In the genomic region with DNA sequence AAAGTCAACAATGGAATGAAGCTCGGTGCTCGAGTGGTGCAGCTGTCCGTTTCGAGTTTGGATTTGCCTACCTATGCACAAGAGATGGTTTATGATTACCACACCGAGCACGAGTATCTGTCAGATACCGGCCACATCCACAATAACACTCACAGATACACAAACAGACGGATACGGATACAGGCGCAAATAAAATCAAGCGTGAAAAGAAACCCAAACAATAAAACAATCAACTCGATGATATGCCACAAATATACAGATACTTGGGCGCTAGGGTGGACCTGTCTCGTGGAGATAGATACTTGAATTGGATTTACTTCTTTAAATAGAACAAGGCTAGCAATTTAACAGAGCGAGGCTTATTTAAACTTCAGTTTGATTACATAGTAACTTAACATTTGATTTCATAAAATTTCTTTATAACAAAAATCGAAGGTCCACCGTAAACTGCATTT, we compare ENCODE assay signal across 1 fruit fly cellular context.
TF ChIP-seq lines count a peak whose summit lies in the region.

No protein-coding gene starts in this region.

TF ChIP-seq in whole organism, embryonic, 481 proteins besides CTCF, POLR2A, EP300 and RAD21 (continued from another document):
- no peak for TF ChIP-seq Vsx1 (GFP tag; optimal IDR thresholded peaks at IDR 0.05; lab: Kevin White, UChicago)
- no peak for TF ChIP-seq CG13287 (GFP tag; IDR thresholded peaks at IDR 0.05; lab: Robert Waterston, UW; ENCODE audit: partially characterized antibody)
- TF ChIP-seq CG17385 (GFP tag; optimal IDR thresholded peaks at IDR 0.05; lab: Kevin White, UChicago), result peak; percentile 32
- no peak for TF ChIP-seq CG4854 (GFP tag; optimal IDR thresholded peaks at IDR 0.05; lab: Kevin White, UChicago)
- no peak for TF ChIP-seq CG17802 (tag; optimal IDR thresholded peaks at IDR 0.05; lab: Kevin White, UChicago)
- no peak for TF ChIP-seq CG15696 (tag; optimal IDR thresholded peaks at IDR 0.05; lab: Kevin White, UChicago)
- TF ChIP-seq D (optimal IDR thresholded peaks at IDR 0.05; lab: Kevin White, UChicago), result no peak
- peak; percentile 17 for TF ChIP-seq D (GFP tag; optimal IDR thresholded peaks at IDR 0.05; lab: Kevin White, UChicago)
- peak; percentile 13; the same call in 1 of the 2 replicates for TF ChIP-seq CG14441 (GFP tag; IDR thresholded peaks at IDR 0.05; lab: Robert Waterston, UW)
- peak; percentile 33 for TF ChIP-seq CG18599 (GFP tag; optimal IDR thresholded peaks at IDR 0.05; lab: Kevin White, UChicago)
- TF ChIP-seq sisA (GFP tag; IDR thresholded peaks at IDR 0.05; lab: Robert Waterston, UW), result peak; percentile 18; the same call in 1 of the 2 replicates
- peak; percentile 56 for TF ChIP-seq run (tag; optimal IDR thresholded peaks at IDR 0.05; lab: Kevin White, UChicago)
- peak; percentile 23 for TF ChIP-seq CG14710 (tag; optimal IDR thresholded peaks at IDR 0.05; lab: Kevin White, UChicago)
- TF ChIP-seq CG6813 (GFP tag; optimal IDR thresholded peaks at IDR 0.05; lab: Kevin White, UChicago), result peak; percentile 29
- TF ChIP-seq hkb (optimal IDR thresholded peaks at IDR 0.05; lab: Kevin White, UChicago), result no peak
- TF ChIP-seq hkb (GFP tag; IDR thresholded peaks at IDR 0.05; lab: Robert Waterston, UW), result peak; percentile 78
- TF ChIP-seq lab (GFP tag; optimal IDR thresholded peaks at IDR 0.05; lab: Kevin White, UChicago), result peak; percentile 70
- TF ChIP-seq CG14050 (GFP tag; IDR thresholded peaks at IDR 0.05; lab: Robert Waterston, UW), result peak; percentile 23; the same call in 1 of the 3 replicates
- TF ChIP-seq CG34422 (GFP tag; IDR thresholded peaks at IDR 0.05; lab: Robert Waterston, UW), result 0 out of 3 replicates have a peak, but pooled peaks have one; percentile 19
- no peak for TF ChIP-seq vfl (GFP tag; optimal IDR thresholded peaks at IDR 0.05; lab: Kevin White, UChicago)
- peak; percentile 42 for TF ChIP-seq CG10209 (GFP tag; optimal IDR thresholded peaks at IDR 0.05; lab: Kevin White, UChicago)
- peak; percentile 64 for TF ChIP-seq CG18262 (tag; optimal IDR thresholded peaks at IDR 0.05; lab: Kevin White, UChicago)
- TF ChIP-seq z (GFP tag; IDR thresholded peaks at IDR 0.05; lab: Robert Waterston, UW), result no peak
- no peak for TF ChIP-seq CG17612 (GFP tag; IDR thresholded peaks at IDR 0.05; lab: Robert Waterston, UW)
- peak; percentile 6 for TF ChIP-seq CrebB (tag; optimal IDR thresholded peaks at IDR 0.05; lab: Kevin White, UChicago)
- TF ChIP-seq sd (tag; optimal IDR thresholded peaks at IDR 0.05; lab: Kevin White, UChicago), result peak; percentile 22
- TF ChIP-seq crc (GFP tag; optimal IDR thresholded peaks at IDR 0.05; lab: Kevin White, UChicago), result peak; percentile 20
- TF ChIP-seq CG7556 (GFP tag; optimal IDR thresholded peaks at IDR 0.05; lab: Kevin White, UChicago), result peak; percentile 43
- TF ChIP-seq NfI (GFP tag; optimal IDR thresholded peaks at IDR 0.05; lab: Kevin White, UChicago), result peak; percentile 40
- TF ChIP-seq CG2120 (GFP tag; optimal IDR thresholded peaks at IDR 0.05; lab: Kevin White, UChicago), result peak; percentile 16
- peak; percentile 3 for TF ChIP-seq org-1 (GFP tag; optimal IDR thresholded peaks at IDR 0.05; lab: Kevin White, UChicago)
- no peak for TF ChIP-seq CG11247 (GFP tag; IDR thresholded peaks at IDR 0.05; lab: Robert Waterston, UW)
- TF ChIP-seq CG1832 (GFP tag; optimal IDR thresholded peaks at IDR 0.05; lab: Kevin White, UChicago), result no peak
- peak; percentile 13; the same call in 1 of the 3 replicates for TF ChIP-seq tgo (GFP tag; IDR thresholded peaks at IDR 0.05; lab: Robert Waterston, UW)
- peak; percentile 45 for TF ChIP-seq az2 (GFP tag; optimal IDR thresholded peaks at IDR 0.05; lab: Kevin White, UChicago)
- TF ChIP-seq CG13424 (tag; optimal IDR thresholded peaks at IDR 0.05; lab: Kevin White, UChicago), result peak; percentile 18
- peak; percentile 52; the same call in 1 of the 2 replicates for TF ChIP-seq HLH3B (GFP tag; IDR thresholded peaks at IDR 0.05; lab: Robert Waterston, UW)
- TF ChIP-seq lbe (GFP tag; optimal IDR thresholded peaks at IDR 0.05; lab: Kevin White, UChicago), result peak; percentile 71
- peak; percentile 12 for TF ChIP-seq CG3281 (GFP tag; optimal IDR thresholded peaks at IDR 0.05; lab: Kevin White, UChicago)
- TF ChIP-seq odd (GFP tag; optimal IDR thresholded peaks at IDR 0.05; lab: Kevin White, UChicago), result peak; percentile 52
- TF ChIP-seq CG9797 (GFP tag; optimal IDR thresholded peaks at IDR 0.05; lab: Kevin White, UChicago), result no peak
- no peak for TF ChIP-seq klu (GFP tag; IDR thresholded peaks at IDR 0.05; lab: Robert Waterston, UW)
- TF ChIP-seq Ptx1 (GFP tag; IDR thresholded peaks at IDR 0.05; lab: Robert Waterston, UW), result peak; percentile 48; the same call in 1 of the 2 replicates
- TF ChIP-seq mam (GFP tag; optimal IDR thresholded peaks at IDR 0.05; lab: Kevin White, UChicago), result peak; percentile 12
- no peak for TF ChIP-seq Max (GFP tag; optimal IDR thresholded peaks at IDR 0.05; lab: Kevin White, UChicago)
- peak; percentile 32; the same call in 1 of the 3 replicates for TF ChIP-seq ase (GFP tag; IDR thresholded peaks at IDR 0.05; lab: Robert Waterston, UW)
- TF ChIP-seq CG8388 (GFP tag; optimal IDR thresholded peaks at IDR 0.05; lab: Kevin White, UChicago), result peak; percentile 51
- TF ChIP-seq Drgx (GFP tag; IDR thresholded peaks at IDR 0.05; lab: Robert Waterston, UW), result peak; percentile 82
- no peak for TF ChIP-seq Trl (optimal IDR thresholded peaks at IDR 0.05; lab: Kevin White, UChicago)
- TF ChIP-seq Trl (GFP tag; optimal IDR thresholded peaks at IDR 0.05; lab: Kevin White, UChicago), result peak; percentile 18
- TF ChIP-seq HLH54F (GFP tag; optimal IDR thresholded peaks at IDR 0.05; lab: Kevin White, UChicago), result no peak
- TF ChIP-seq fd3F (GFP tag; optimal IDR thresholded peaks at IDR 0.05; lab: Kevin White, UChicago), result no peak
- peak; percentile 21; the same call in 1 of the 2 replicates for TF ChIP-seq Atf6 (GFP tag; IDR thresholded peaks at IDR 0.05; lab: Robert Waterston, UW)
- no peak for TF ChIP-seq CG10959 (GFP tag; IDR thresholded peaks at IDR 0.05; lab: Robert Waterston, UW)
- peak; percentile 55 for TF ChIP-seq gcm (GFP tag; optimal IDR thresholded peaks at IDR 0.05; lab: Kevin White, UChicago)
- TF ChIP-seq Blimp-1 (GFP tag; optimal IDR thresholded peaks at IDR 0.05; lab: Kevin White, UChicago), result peak; percentile 68
- TF ChIP-seq fd64A (GFP tag; optimal IDR thresholded peaks at IDR 0.05; lab: Kevin White, UChicago), result peak; percentile 16
- TF ChIP-seq gce (GFP tag; IDR thresholded peaks at IDR 0.05; lab: Robert Waterston, UW), result 0 out of 3 replicates have a peak, but pooled peaks have one; percentile 38
- TF ChIP-seq CG5180 (GFP tag; optimal IDR thresholded peaks at IDR 0.05; lab: Kevin White, UChicago), result no peak
- peak; percentile 38 for TF ChIP-seq HHEX (GFP tag; optimal IDR thresholded peaks at IDR 0.05; lab: Kevin White, UChicago)
- peak; percentile 4 for TF ChIP-seq CG6854 (GFP tag; optimal IDR thresholded peaks at IDR 0.05; lab: Kevin White, UChicago)
- peak; percentile 25 for TF ChIP-seq trem (tag; optimal IDR thresholded peaks at IDR 0.05; lab: Kevin White, UChicago)
- peak; percentile 32 for TF ChIP-seq Meics (GFP tag; optimal IDR thresholded peaks at IDR 0.05; lab: Kevin White, UChicago)
- TF ChIP-seq CG5953 (GFP tag; IDR thresholded peaks at IDR 0.05; lab: Robert Waterston, UW), result no peak
- no peak for TF ChIP-seq CG34376 (GFP tag; optimal IDR thresholded peaks at IDR 0.05; lab: Kevin White, UChicago)
- TF ChIP-seq Xbp1 (GFP tag; optimal IDR thresholded peaks at IDR 0.05; lab: Kevin White, UChicago), result peak; percentile 48
- TF ChIP-seq CG9609 (GFP tag; optimal IDR thresholded peaks at IDR 0.05; lab: Kevin White, UChicago), result peak; percentile 9
- TF ChIP-seq bowl (GFP tag; IDR thresholded peaks at IDR 0.05; lab: Robert Waterston, UW), result no peak
- TF ChIP-seq CG1529 (GFP tag; optimal IDR thresholded peaks at IDR 0.05; lab: Kevin White, UChicago), result peak; percentile 24
- no peak for TF ChIP-seq HmgD (GFP tag; optimal IDR thresholded peaks at IDR 0.05; lab: Kevin White, UChicago)
- no peak for TF ChIP-seq ewg (GFP tag; optimal IDR thresholded peaks at IDR 0.05; lab: Kevin White, UChicago)
- TF ChIP-seq CG4424 (GFP tag; optimal IDR thresholded peaks at IDR 0.05; lab: Kevin White, UChicago), result peak; percentile 50
- peak; percentile 34 for TF ChIP-seq CG10267 (tag; optimal IDR thresholded peaks at IDR 0.05; lab: Kevin White, UChicago)
- TF ChIP-seq Hmr (GFP tag; optimal IDR thresholded peaks at IDR 0.05; lab: Kevin White, UChicago), result peak; percentile 29
- peak; percentile 61 for TF ChIP-seq Oli (tag; optimal IDR thresholded peaks at IDR 0.05; lab: Kevin White, UChicago)
- peak; percentile 9 to 64 for TF ChIP-seq bsh (GFP tag; optimal IDR thresholded peaks at IDR 0.05; lab: Kevin White, UChicago)
- TF ChIP-seq grn (GFP tag; optimal IDR thresholded peaks at IDR 0.05; lab: Kevin White, UChicago), result peak; percentile 29
- peak; percentile 54 for TF ChIP-seq cg (GFP tag; optimal IDR thresholded peaks at IDR 0.05; lab: Kevin White, UChicago)
- peak; percentile 44 for TF ChIP-seq CG8924 (tag; optimal IDR thresholded peaks at IDR 0.05; lab: Kevin White, UChicago)
- TF ChIP-seq slp2 (GFP tag; optimal IDR thresholded peaks at IDR 0.05; lab: Kevin White, UChicago), result peak; percentile 26
- TF ChIP-seq NC2β (GFP tag; optimal IDR thresholded peaks at IDR 0.05; lab: Kevin White, UChicago), result no peak
- no peak for TF ChIP-seq prd (optimal IDR thresholded peaks at IDR 0.05; lab: Kevin White, UChicago)
- no peak for TF ChIP-seq prd (GFP tag; IDR thresholded peaks at IDR 0.05; lab: Robert Waterston, UW)
- TF ChIP-seq Asciz (GFP tag; optimal IDR thresholded peaks at IDR 0.05; lab: Kevin White, UChicago), result peak; percentile 55
- TF ChIP-seq fd96Cb (tag; optimal IDR thresholded peaks at IDR 0.05; lab: Kevin White, UChicago), result peak; percentile 35
- TF ChIP-seq ci (GFP tag; IDR thresholded peaks at IDR 0.05; lab: Robert Waterston, UW), result peak; percentile 85
- TF ChIP-seq unpg (GFP tag; optimal IDR thresholded peaks at IDR 0.05; lab: Kevin White, UChicago), result peak; percentile 73
- peak; percentile 4 for TF ChIP-seq tio (GFP tag; optimal IDR thresholded peaks at IDR 0.05; lab: Kevin White, UChicago)
- no peak for TF ChIP-seq kay (GFP tag; optimal IDR thresholded peaks at IDR 0.05; lab: Kevin White, UChicago)
- no peak for TF ChIP-seq CG3726 (GFP tag; IDR thresholded peaks at IDR 0.05; lab: Robert Waterston, UW)
- TF ChIP-seq sug (tag; optimal IDR thresholded peaks at IDR 0.05; lab: Kevin White, UChicago), result peak; percentile 13
- TF ChIP-seq CG17829 (tag; optimal IDR thresholded peaks at IDR 0.05; lab: Kevin White, UChicago), result peak; percentile 44
- peak; percentile 6 for TF ChIP-seq nmo (GFP tag; optimal IDR thresholded peaks at IDR 0.05; lab: Kevin White, UChicago)
- peak; percentile 19 to 39 for TF ChIP-seq dpn (GFP tag; optimal IDR thresholded peaks at IDR 0.05; lab: Kevin White, UChicago)
- TF ChIP-seq slbo (GFP tag; IDR thresholded peaks at IDR 0.05; lab: Robert Waterston, UW), result no peak
- TF ChIP-seq Fer3 (tag; optimal IDR thresholded peaks at IDR 0.05; lab: Kevin White, UChicago), result peak; percentile 19
- peak; percentile 10 for TF ChIP-seq CG4707 (GFP tag; optimal IDR thresholded peaks at IDR 0.05; lab: Kevin White, UChicago)
- TF ChIP-seq CG6689 (GFP tag; IDR thresholded peaks at IDR 0.05; lab: Robert Waterston, UW), result no peak
- TF ChIP-seq ap (GFP tag; IDR thresholded peaks at IDR 0.05; lab: Robert Waterston, UW), result peak; percentile 41; the same call in 1 of the 2 replicates
- no peak for TF ChIP-seq Gsc (GFP tag; IDR thresholded peaks at IDR 0.05; lab: Robert Waterston, UW)
- peak; percentile 56; the same call in 1 of the 2 replicates for TF ChIP-seq Awh (GFP tag; IDR thresholded peaks at IDR 0.05; lab: Robert Waterston, UW)
- TF ChIP-seq nom (GFP tag; optimal IDR thresholded peaks at IDR 0.05; lab: Kevin White, UChicago), result peak; percentile 73
- TF ChIP-seq CG12391 (tag; optimal IDR thresholded peaks at IDR 0.05; lab: Kevin White, UChicago), result peak; percentile 60
- peak; percentile 30; the same call in 1 of the 2 replicates for TF ChIP-seq CG10366 (GFP tag; IDR thresholded peaks at IDR 0.05; lab: Robert Waterston, UW)
- TF ChIP-seq Optix (GFP tag; IDR thresholded peaks at IDR 0.05; lab: Robert Waterston, UW), result peak; percentile 12; the same call in 1 of the 3 replicates
